Worm (Caenorhabditis elegans) whole organism, young adult: ENCODE results near the gene R08F11.7.

ENCODE experiments used
- D2030.7 ChIP-seq: fragments of 200-800 bp; sonication (Bioruptor generic); IDR thresholded peaks from 2 replicates; pipeline ENCODE4 v1.3.6; 2022; ENCODE audit warnings: missing genetic modification reagents, missing genetic modification characterization, missing compliant biosample characterization
- F33H1.4 ChIP-seq: fragments of 200-800 bp; sonication (Bioruptor generic); IDR thresholded peaks from 2 replicates; pipeline ENCODE4 v1.3.6; 2022; ENCODE audit warnings: missing genetic modification reagents, missing genetic modification characterization, missing compliant biosample characterization
- K11D2.4 ChIP-seq: fragments of 200-800 bp; sonication (Bioruptor generic); IDR thresholded peaks from 2 replicates; pipeline ENCODE4 v1.3.6; 2022; ENCODE audit warnings: missing genetic modification reagents, missing genetic modification characterization, missing compliant biosample characterization
- Y53F4B.3 ChIP-seq: fragments of 200-800 bp; sonication (Bioruptor generic); IDR thresholded peaks from 2 replicates; pipeline ENCODE4 v1.3.6; 2022; ENCODE audit warnings: missing genetic modification reagents, missing genetic modification characterization, missing compliant biosample characterization
- ceh-100 ChIP-seq: fragments of 200-800 bp; sonication (Bioruptor generic); IDR thresholded peaks from 2 replicates; pipeline ENCODE4 v1.3.6; 2022; ENCODE audit warnings: missing genetic modification reagents, missing genetic modification characterization, missing compliant biosample characterization
- ets-4 ChIP-seq: fragments of 200-800 bp; sonication (Bioruptor generic); optimal IDR thresholded peaks from 2 replicates; lab custom pipeline; 2018; ENCODE audit warnings: mild to moderate bottlenecking, missing genetic modification characterization, missing compliant biosample characterization
- fkh-3 ChIP-seq: sonication (generic microtip); optimal IDR thresholded peaks from 2 replicates; lab custom pipeline; 2016; ENCODE audit warnings: mild to moderate bottlenecking, missing genetic modification characterization, missing compliant biosample characterization
- rcor-1 ChIP-seq: fragments of 200-800 bp; sonication (Bioruptor generic); IDR thresholded peaks from 2 replicates; pipeline ENCODE4 v1.3.6; 2022; ENCODE audit warnings: missing genetic modification reagents, missing genetic modification characterization, missing compliant biosample characterization

- TF ChIP-seq K11D2.4 (GFP tag; lab: Robert Waterston, UW) = no peak
- no peak for TF ChIP-seq D2030.7 (GFP tag; lab: Robert Waterston, UW)
- no peak for TF ChIP-seq Y53F4B.3
- TF ChIP-seq ceh-100 (GFP tag; lab: Robert Waterston, UW) = no peak
- TF ChIP-seq rcor-1 (GFP tag; lab: Robert Waterston, UW) = no peak
- TF ChIP-seq ets-4 = no peak
- TF ChIP-seq fkh-3 = no peak
- no peak for TF ChIP-seq F33H1.4 (GFP tag; lab: Robert Waterston, UW)
Observed at ce11 chrV:3774653-3775052, 15.2 kb upstream of the R08F11.7 start.
